Worm (Caenorhabditis elegans): ENCODE results near the gene F59E12.9.

Gene F59E12.9

DNA sequence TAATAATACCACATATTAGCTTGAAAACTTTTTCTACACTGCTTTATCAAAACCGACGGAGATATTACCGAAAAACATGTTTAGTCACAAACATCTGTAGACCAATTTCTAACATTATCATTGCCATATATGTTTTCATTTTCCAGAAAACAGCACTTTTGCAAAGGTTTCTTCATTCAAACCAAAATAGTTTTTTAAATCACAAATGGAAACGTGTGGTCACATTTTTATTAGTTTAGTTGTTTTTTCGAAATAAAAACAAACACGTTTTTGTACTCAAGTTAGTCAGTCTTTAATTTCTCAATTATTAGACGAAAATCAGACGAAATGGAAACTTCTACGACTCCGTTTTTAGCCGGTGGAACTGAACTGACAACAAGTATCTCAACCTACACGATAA lies 8.8 kb downstream of the F59E12.9 start, which contains the start of gene F59E12.3:
Gene F59E12.3 (plus strand): TSS at position 301 of the 400 bp plus-strand sequence.
- TF ChIP-seq F44E2.7 (GFP tag; IDR thresholded peaks at IDR 0.05) (no peak), F26F4.8 (GFP tag; conservative IDR thresholded peaks at IDR 0.05) (no peak), pqm-1 (tag; optimal IDR thresholded peaks at IDR 0.05) (no peak), F49E8.2 (tag; optimal IDR thresholded peaks at IDR 0.05; ENCODE audit: borderline replicate concordance) (no peak), Y75B8A.6 (GFP tag; IDR thresholded peaks at IDR 0.05) (no peak), daf-16 (GFP tag; optimal IDR thresholded peaks at IDR 0.05) (no peak), daf-16 (tag; optimal IDR thresholded peaks at IDR 0.05) (no peak), lsy-2 (tag; optimal IDR thresholded peaks at IDR 0.05) (no peak), madf-5 (GFP tag; IDR thresholded peaks at IDR 0.05) (no peak), saeg-2 (GFP tag; IDR thresholded peaks at IDR 0.05) (no peak), daf-12 (tag; optimal IDR thresholded peaks at IDR 0.05) (no peak), cey-2 (tag; optimal IDR thresholded peaks at IDR 0.05; ENCODE audit: borderline replicate concordance, insufficient read depth) (no peak)

DNA sequence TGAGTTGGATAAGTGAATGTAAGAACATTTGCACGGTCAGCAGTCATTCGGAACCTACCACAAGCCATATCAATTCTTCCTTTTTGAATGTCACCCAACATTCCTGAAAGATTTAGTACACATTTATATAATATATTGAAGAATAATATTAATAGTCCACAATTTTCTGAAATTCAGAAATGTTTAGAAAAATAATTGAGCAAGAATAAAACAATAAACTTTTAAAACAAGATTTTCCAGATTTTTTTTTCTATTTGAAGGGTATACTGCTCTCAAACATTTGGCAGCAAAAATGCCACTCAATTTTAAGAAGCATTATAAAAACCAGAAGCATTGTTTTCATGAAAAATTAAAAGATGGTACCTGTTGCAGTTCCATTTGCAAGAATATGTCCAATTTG lies 10.0 kb downstream of the F59E12.9 start, which contains the start of gene F59E12.8:
Gene F59E12.8 (minus strand): TSS at position 101 of the 400 bp plus-strand sequence.
- TF ChIP-seq snpc-4 (tag; optimal IDR thresholded peaks at IDR 0.05), result no peak
- no peak for TF ChIP-seq dmd-8 (GFP tag; IDR thresholded peaks at IDR 0.05)
- no peak for TF ChIP-seq T26A8.4 (GFP tag; IDR thresholded peaks at IDR 0.05)
- TF ChIP-seq mdl-1 (tag; optimal IDR thresholded peaks at IDR 0.05), result no peak
- no peak for TF ChIP-seq daf-16 (GFP tag; optimal IDR thresholded peaks at IDR 0.05)
- no peak for TF ChIP-seq daf-16 (tag; optimal IDR thresholded peaks at IDR 0.05)
- no peak for TF ChIP-seq attf-4 (tag; optimal IDR thresholded peaks at IDR 0.05)
- no peak for TF ChIP-seq zfp-3 (GFP tag; conservative IDR thresholded peaks at IDR 0.05)
- no peak for TF ChIP-seq tra-1 (GFP tag; IDR thresholded peaks at IDR 0.05)
- TF ChIP-seq ceh-44 (GFP tag; IDR thresholded peaks at IDR 0.05), result no peak
- no peak for TF ChIP-seq T20F7.1 (GFP tag; optimal IDR thresholded peaks at IDR 0.05)

ce11 chrII:5633453-5633852 lies 13.4 kb downstream of the F59E12.9 start:
- TF ChIP-seq Y5F2A.4 (GFP tag; optimal IDR thresholded peaks at IDR 0.05), result no peak
- peak; percentile 96 for TF ChIP-seq spr-3 (GFP tag; optimal IDR thresholded peaks at IDR 0.05)
- TF ChIP-seq hlh-11 (tag; optimal IDR thresholded peaks at IDR 0.05), result no peak
- TF ChIP-seq nhr-77 (tag; optimal IDR thresholded peaks at IDR 0.05), result peak; percentile 21
- peak; percentile 87 for TF ChIP-seq aha-1 (tag)
- TF ChIP-seq fos-1 (tag; optimal IDR thresholded peaks at IDR 0.05), result no peak
- peak; percentile 95 for TF ChIP-seq spr-1 (tag; optimal IDR thresholded peaks at IDR 0.05)
- TF ChIP-seq ceh-20 (GFP tag; IDR thresholded peaks at IDR 0.05), result no peak
- TF ChIP-seq gei-8 (GFP tag; optimal IDR thresholded peaks at IDR 0.05), result no peak
- TF ChIP-seq T20F7.1 (GFP tag; optimal IDR thresholded peaks at IDR 0.05), result peak; percentile 92
- TF ChIP-seq D1046.2 (GFP tag; IDR thresholded peaks at IDR 0.05), result no peak
- no peak for TF ChIP-seq lin-15B (tag; optimal IDR thresholded peaks at IDR 0.05)
- TF ChIP-seq hmg-1.1 (GFP tag; IDR thresholded peaks at IDR 0.05), result peak; percentile 43; the same call in 1 of the 2 replicates
- TF ChIP-seq sdz-12 (GFP tag; optimal IDR thresholded peaks at IDR 0.05), result no peak
- TF ChIP-seq Y48G9A.11 (GFP tag; IDR thresholded peaks at IDR 0.05), result peak; percentile 84
- TF ChIP-seq ceh-44 (GFP tag; IDR thresholded peaks at IDR 0.05), result no peak
- no peak for TF ChIP-seq skn-1 (tag; optimal IDR thresholded peaks at IDR 0.05)
- no peak for TF ChIP-seq ztf-7 (tag; optimal IDR thresholded peaks at IDR 0.05)
- no peak for TF ChIP-seq nhr-111 (GFP tag; optimal IDR thresholded peaks at IDR 0.05)
- no peak for TF ChIP-seq ceh-82 (tag; optimal IDR thresholded peaks at IDR 0.05)
- TF ChIP-seq tag-97 (GFP tag; IDR thresholded peaks at IDR 0.05), result no peak
- TF ChIP-seq lir-3 (tag; optimal IDR thresholded peaks at IDR 0.05), result no peak
- TF ChIP-seq unc-39 (tag; optimal IDR thresholded peaks at IDR 0.05), result no peak
- no peak for TF ChIP-seq snpc-1.2 (GFP tag; IDR thresholded peaks at IDR 0.05)

Measured in whole organism, L4 larva.